Worm (Caenorhabditis elegans): ENCODE data around the gene ceh-58.

DNA sequence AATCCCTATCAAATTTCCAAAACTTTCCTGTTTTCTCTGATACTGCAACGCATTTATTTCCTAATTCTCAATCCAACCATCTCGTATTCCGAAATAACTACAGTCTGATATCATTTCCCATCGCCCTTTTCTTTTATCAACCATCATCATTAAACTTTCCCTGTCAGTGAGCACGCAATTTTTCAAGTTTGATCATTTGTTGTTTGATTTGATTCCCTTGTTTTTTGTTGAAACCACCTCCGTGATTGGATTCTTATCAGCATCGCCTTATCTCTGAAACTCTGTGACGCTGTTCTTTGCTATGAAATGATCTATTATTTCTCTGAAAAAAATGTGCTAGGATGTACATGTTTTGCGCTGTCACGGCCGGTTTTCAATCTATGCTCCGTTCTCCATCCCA, 33.6 kb upstream of the ceh-58 start:
- TF ChIP-seq ama-1 (optimal IDR thresholded peaks at IDR 0.05) (no peak), ceh-36 (tag; optimal IDR thresholded peaks at IDR 0.05) (no peak), tra-4 (tag; optimal IDR thresholded peaks at IDR 0.05) (no peak), pes-1 (GFP tag; IDR thresholded peaks at IDR 0.05) (no peak), tbx-37 (GFP tag; conservative IDR thresholded peaks at IDR 0.05) (no peak), B0310.2 (tag; optimal IDR thresholded peaks at IDR 0.05) (no peak), flt-1 (GFP tag; IDR thresholded peaks at IDR 0.05) (no peak), sea-1 (GFP tag; conservative IDR thresholded peaks at IDR 0.05) (no peak)

Measured in whole organism, early embryonic.